Worm (Caenorhabditis elegans) whole organism, L4 larva: Measurements from ENCODE around the gene nonu-1.

Source experiments
- Y5F2A.4 ChIP-seq: fragments of 200-800 bp; sonication (Bioruptor generic); optimal IDR thresholded peaks from 2 replicates; lab custom pipeline; 2018; ENCODE audit warnings: mild to moderate bottlenecking, missing genetic modification characterization, missing compliant biosample characterization
- aha-1 ChIP-seq: fragments of 150-350 bp; peaks from one replicate; lab custom pipeline; 2014; ENCODE audit warnings: missing biosample characterization, missing genetic modification characterization
- ceh-20 ChIP-seq: fragments of 200-800 bp; sonication (Bioruptor generic); IDR thresholded peaks from 2 replicates; pipeline ENCODE4 v1.3.6; 2022; ENCODE audit warnings: missing genetic modification reagents, missing genetic modification characterization, missing compliant biosample characterization
- dmd-6 ChIP-seq: fragments of 200-800 bp; sonication (Bioruptor generic); IDR thresholded peaks from 2 replicates; pipeline ENCODE4 v1.3.6; 2022; ENCODE audit warnings: missing genetic modification reagents, missing genetic modification characterization, missing compliant biosample characterization
- tra-1 ChIP-seq: fragments of 200-800 bp; sonication (Bioruptor generic); IDR thresholded peaks from 2 replicates; pipeline ENCODE4 v1.3.6; 2022; ENCODE audit warnings: missing genetic modification reagents, missing genetic modification characterization, missing compliant biosample characterization
- zag-1 ChIP-seq: fragments of 150-350 bp; optimal IDR thresholded peaks from 2 replicates; lab custom pipeline; 2014; ENCODE audit warnings: missing biosample characterization, missing genetic modification characterization

- TF ChIP-seq ceh-20 (GFP tag; lab: Robert Waterston, UW): no peak
- TF ChIP-seq Y5F2A.4 (GFP tag; lab: Kevin White, UChicago): no peak
- no peak for TF ChIP-seq tra-1
- TF ChIP-seq aha-1 (tag; lab: Kevin White, UChicago): no peak
- TF ChIP-seq zag-1 (tag; lab: Kevin White, UChicago): no peak
- TF ChIP-seq dmd-6 (GFP tag; lab: Robert Waterston, UW): no peak
These were observed 40.1 kb downstream of the nonu-1 start, which contains the start of gene pal-1 for ce11 chrIII:4809526-4810153.
